Fruit fly (Drosophila melanogaster): ENCODE results near the gene Dhc64C.

The Dhc64C gene

DNA sequence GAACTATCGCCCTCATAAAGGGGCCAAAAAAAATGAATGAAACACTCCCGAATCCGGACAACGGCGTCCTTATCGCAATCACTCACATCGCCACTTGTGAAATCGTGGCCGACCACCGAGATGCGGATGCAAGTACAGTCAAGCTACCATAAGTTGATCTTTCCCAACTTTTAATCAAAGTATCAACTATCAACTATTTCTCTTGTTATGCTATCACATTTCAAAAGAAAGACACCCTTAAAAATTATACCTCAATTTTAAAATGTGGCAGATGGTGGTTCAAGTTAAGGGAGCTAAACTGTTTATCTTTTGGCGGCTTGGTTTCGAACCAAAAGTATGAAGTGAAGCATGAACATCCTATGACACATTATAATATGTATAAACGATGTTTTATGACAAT lies 28.7 kb upstream of the Dhc64C start (continued):
- peak; percentile 0 for TF ChIP-seq Met (GFP tag; optimal IDR thresholded peaks at IDR 0.05)
- TF ChIP-seq Ets96B (tag; optimal IDR thresholded peaks at IDR 0.05) = no peak
- no peak for TF ChIP-seq CG9139 (GFP tag; optimal IDR thresholded peaks at IDR 0.05)
- TF ChIP-seq Sox14 (GFP tag; optimal IDR thresholded peaks at IDR 0.05) = no peak
- TF ChIP-seq Eip78C (GFP tag) = peak; percentile 68
- TF ChIP-seq CG3919 (GFP tag; optimal IDR thresholded peaks at IDR 0.05) = no peak
- TF ChIP-seq Gug (GFP tag; IDR thresholded peaks at IDR 0.05) = no peak
- peak; percentile 93 for TF ChIP-seq svp (GFP tag)
- no peak for TF ChIP-seq net (GFP tag; optimal IDR thresholded peaks at IDR 0.05)
- no peak for TF ChIP-seq achi (GFP tag; optimal IDR thresholded peaks at IDR 0.05)
- TF ChIP-seq Lpt (GFP tag; optimal IDR thresholded peaks at IDR 0.05) = no peak
- no peak for TF ChIP-seq pdm3 (GFP tag; optimal IDR thresholded peaks at IDR 0.05)
- peak; percentile 13 for TF ChIP-seq Smox (GFP tag; optimal IDR thresholded peaks at IDR 0.05)
- TF ChIP-seq CG8319 (GFP tag; optimal IDR thresholded peaks at IDR 0.05) = no peak
- peak; percentile 25 for TF ChIP-seq topi (GFP tag; optimal IDR thresholded peaks at IDR 0.05)

DNA sequence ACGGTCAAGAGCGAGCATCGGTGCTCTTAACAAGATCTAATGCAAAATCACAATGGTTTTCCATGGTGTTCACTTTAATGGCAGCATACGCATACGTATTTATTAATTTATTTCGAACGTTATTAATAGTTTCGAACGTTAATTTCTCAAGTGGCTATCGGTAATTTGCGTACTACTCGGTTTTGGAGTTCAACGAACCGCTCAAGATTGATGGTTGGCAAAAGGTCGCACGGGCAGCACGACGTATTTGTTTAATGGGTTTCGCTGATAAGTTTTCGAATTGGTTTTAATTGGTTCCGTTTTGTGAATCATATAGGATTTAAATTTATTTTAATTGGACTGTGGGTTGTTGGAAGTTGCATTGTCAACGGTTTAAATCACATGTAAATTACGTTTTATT lies 27.6 kb upstream of the Dhc64C start:
- no peak for TF ChIP-seq Hr39 (GFP tag; optimal IDR thresholded peaks at IDR 0.05)
- peak; percentile 83 for TF ChIP-seq svp (GFP tag)

DNA sequence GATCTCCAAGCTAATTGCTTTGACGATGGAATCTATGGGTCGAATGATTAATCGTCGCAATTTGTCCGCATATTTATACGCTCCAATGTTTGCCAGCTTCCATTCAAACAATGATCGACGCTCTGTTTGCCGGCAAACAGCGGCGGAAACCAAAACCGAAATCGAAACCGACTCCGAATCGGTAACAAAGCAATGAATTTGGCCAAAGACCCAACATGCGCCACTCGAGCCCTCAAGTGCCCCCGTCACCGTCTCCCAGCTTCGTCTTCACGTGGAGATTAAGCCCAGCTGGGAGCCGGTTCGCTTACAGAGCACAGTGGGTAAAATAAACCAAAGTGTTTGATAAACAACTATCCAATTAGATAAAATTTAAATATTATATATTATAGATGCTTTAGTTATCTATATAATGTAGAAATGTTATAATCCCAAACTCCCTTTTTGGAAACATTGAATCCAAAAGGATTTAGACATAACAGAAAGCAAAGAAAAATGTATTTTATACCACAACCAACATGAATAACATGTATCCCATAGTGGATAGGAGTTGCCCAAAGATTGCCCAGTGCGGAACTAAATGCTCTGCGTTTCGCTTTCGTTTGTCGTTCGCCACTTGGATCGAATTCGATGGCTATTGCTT lies 27.0 kb upstream of the Dhc64C start, which contains the start of gene CG32237:
Gene CG32237, minus strand, starts transcription at position 51 of the 640 bp plus-strand sequence.
- TF ChIP-seq Eip78C (GFP tag) = peak; percentile 19
- no peak for TF ChIP-seq CG11762 (GFP tag; optimal IDR thresholded peaks at IDR 0.05; ENCODE audit: insufficient read depth)
- TF ChIP-seq vri (GFP tag; optimal IDR thresholded peaks at IDR 0.05) = no peak
- TF ChIP-seq CG11902 (GFP tag; optimal IDR thresholded peaks at IDR 0.05) = no peak
- no peak for TF ChIP-seq spab (GFP tag; optimal IDR thresholded peaks at IDR 0.05)
- TF ChIP-seq OdsH (GFP tag; optimal IDR thresholded peaks at IDR 0.05) = peak; percentile 4
- no peak for TF ChIP-seq Ets21C (GFP tag; optimal IDR thresholded peaks at IDR 0.05)
- peak; percentile 13 for TF ChIP-seq achi (GFP tag; optimal IDR thresholded peaks at IDR 0.05)
- TF ChIP-seq CG8319 (GFP tag; optimal IDR thresholded peaks at IDR 0.05) = no peak
- TF ChIP-seq CG16779 (tag; optimal IDR thresholded peaks at IDR 0.05) = no peak
- no peak for TF ChIP-seq acj6 (GFP tag; optimal IDR thresholded peaks at IDR 0.05)
- no peak for TF ChIP-seq Ets96B (tag; optimal IDR thresholded peaks at IDR 0.05)

DNA sequence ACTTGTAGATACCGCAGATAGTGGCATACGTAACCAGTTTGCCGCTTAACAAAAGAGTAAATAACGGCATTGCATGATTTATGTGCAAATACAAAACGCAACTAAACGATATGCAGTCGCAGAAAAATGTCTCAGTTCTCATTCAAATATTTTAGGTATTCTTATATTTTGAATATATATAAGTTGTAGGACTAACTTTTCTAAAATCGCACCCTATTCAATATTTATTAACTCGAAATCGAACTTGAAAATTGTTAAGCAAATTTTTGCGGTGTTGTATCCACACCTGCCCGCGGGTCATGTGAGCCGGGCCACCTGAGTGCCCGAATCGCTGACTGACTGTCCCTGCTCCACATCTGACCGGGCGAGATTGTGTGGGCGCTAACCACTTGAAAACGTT lies 22.6 kb upstream of the Dhc64C start:
- TF ChIP-seq CG15336 (GFP tag; IDR thresholded peaks at IDR 0.05) = no peak
- 0 out of 2 replicates have a peak, but pooled peaks have one; percentile 17 for TF ChIP-seq CG11294 (GFP tag; IDR thresholded peaks at IDR 0.05)
- TF ChIP-seq svp (GFP tag) = peak; percentile 1
- TF ChIP-seq CG8119 (GFP tag; IDR thresholded peaks at IDR 0.05) = peak; percentile 53; the same call in 2 of the 3 replicates
- TF ChIP-seq CG6163 (GFP tag; IDR thresholded peaks at IDR 0.05) = peak; percentile 55; the same call in 1 of the 3 replicates
- 0 out of 2 replicates have a peak, but pooled peaks have one; percentile 28 for TF ChIP-seq Gug (GFP tag; IDR thresholded peaks at IDR 0.05)
- peak; percentile 39 for TF ChIP-seq Eip78C (GFP tag)
- TF ChIP-seq eg (GFP tag; IDR thresholded peaks at IDR 0.05) = peak; percentile 49; the same call in 1 of the 3 replicates
- no peak for TF ChIP-seq salr (GFP tag; optimal IDR thresholded peaks at IDR 0.05)

DNA sequence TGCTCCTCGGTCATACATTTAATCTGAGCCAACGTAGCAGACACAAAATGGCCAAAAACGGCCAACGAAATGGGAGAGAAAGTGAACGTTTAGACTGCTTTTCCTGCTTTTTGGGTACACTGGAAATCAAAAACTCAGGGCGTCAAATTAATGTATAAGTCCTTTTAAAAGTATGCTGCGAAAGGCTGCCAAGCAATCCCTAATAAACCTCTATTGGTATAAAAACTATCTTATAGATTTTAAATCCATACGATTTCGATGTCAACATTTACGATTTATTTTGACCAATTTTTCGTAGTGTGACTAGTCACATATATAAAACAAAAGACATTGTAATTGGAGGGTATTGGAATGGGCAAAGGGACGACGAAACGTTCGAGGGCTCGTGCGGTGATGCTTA lies 19.3 kb upstream of the Dhc64C start:
- TF ChIP-seq pdm3 (GFP tag; optimal IDR thresholded peaks at IDR 0.05) (no peak), CG11294 (GFP tag; IDR thresholded peaks at IDR 0.05) (no peak), Ets21C (GFP tag; optimal IDR thresholded peaks at IDR 0.05) (no peak), Sox15 (GFP tag; optimal IDR thresholded peaks at IDR 0.05) (no peak), Sox102F (GFP tag; optimal IDR thresholded peaks at IDR 0.05) (no peak), CG6163 (GFP tag; IDR thresholded peaks at IDR 0.05) (no peak), Sox14 (GFP tag; optimal IDR thresholded peaks at IDR 0.05) (no peak), CG8119 (GFP tag; IDR thresholded peaks at IDR 0.05) (no peak)

Measured in whole organism, prepupa.